Fruit fly (Drosophila melanogaster) whole organism, prepupa: ENCODE measurements around the gene CG15814.

Experiments
- CG16779 ChIP-seq: fragments of 200-800 bp; sonication (Bioruptor generic); optimal IDR thresholded peaks from 3 replicates; lab custom pipeline; 2017; ENCODE audit warnings: missing biosample characterization, mild to moderate bottlenecking, missing genetic modification characterization
- CG31627 ChIP-seq: fragments of 200-800 bp; sonication (Bioruptor generic); optimal IDR thresholded peaks from 3 replicates; lab custom pipeline; 2016; ENCODE audit warnings: missing biosample characterization, missing genetic modification characterization
- Lpt ChIP-seq: fragments of 200-800 bp; sonication (Bioruptor generic); optimal IDR thresholded peaks from 3 replicates; lab custom pipeline; 2016; ENCODE audit warnings: missing biosample characterization, missing genetic modification characterization
- Sox102F ChIP-seq: fragments of 200-800 bp; sonication (Bioruptor generic); optimal IDR thresholded peaks from 2 replicates; lab custom pipeline; 2016; ENCODE audit warnings: missing biosample characterization, mild to moderate bottlenecking, missing genetic modification characterization
- fd59A ChIP-seq: fragments of 200-800 bp; sonication (Bioruptor generic); optimal IDR thresholded peaks from 2 replicates; lab custom pipeline; 2017; ENCODE audit warnings: missing biosample characterization, mild to moderate bottlenecking, missing genetic modification characterization, missing genetic modification reagents

DNA sequence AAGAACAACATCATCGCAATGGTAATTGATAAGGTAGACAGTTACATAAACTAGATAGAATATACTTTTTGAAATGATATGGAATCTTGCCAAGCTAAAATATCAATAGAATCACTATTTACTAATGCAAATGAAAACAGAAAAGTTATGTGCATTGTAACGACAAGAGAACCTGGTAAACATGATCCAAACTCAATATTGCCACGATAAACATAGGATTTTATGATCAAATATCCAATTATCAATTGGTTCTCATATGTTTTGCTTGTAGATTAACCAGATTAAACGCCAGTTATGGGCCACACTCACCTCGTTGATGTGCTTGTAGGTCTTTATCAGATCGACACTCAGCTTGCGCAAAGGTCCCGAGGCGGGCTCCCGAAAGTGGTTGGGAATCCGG is 22.2 kb upstream of the CG15814 start:
- TF ChIP-seq fd59A (no peak), CG16779 (tag; lab: Kevin White, UChicago) (no peak), CG31627 (GFP tag; lab: Kevin White, UChicago) (no peak), Sox102F (no peak), Lpt (GFP tag; lab: Kevin White, UChicago) (no peak)
